Worm (Caenorhabditis elegans): ENCODE measurements around the gene rbmx-2.
A peak's percentile ranks its signal among the peaks of the same experiment; 100 is the strongest.

rbmx-2 gene

ce11 chrII:6244171-6244570, 47.4 kb upstream of the rbmx-2 start, which contains the start of gene tat-4:
Gene tat-4 (minus strand): TSS chrII:6244287.
- no peak for TF ChIP-seq C08G9.2 (tag; optimal IDR thresholded peaks at IDR 0.05)
- TF ChIP-seq ceh-2 (tag; optimal IDR thresholded peaks at IDR 0.05): no peak
- TF ChIP-seq unc-86 (tag; optimal IDR thresholded peaks at IDR 0.05): no peak
- TF ChIP-seq pax-1 (tag; optimal IDR thresholded peaks at IDR 0.05): no peak
- TF ChIP-seq madf-2 (tag; optimal IDR thresholded peaks at IDR 0.05): no peak
- no peak for TF ChIP-seq syd-9 (tag; optimal IDR thresholded peaks at IDR 0.05)
- TF ChIP-seq lin-11 (tag; optimal IDR thresholded peaks at IDR 0.05): no peak
- no peak for TF ChIP-seq dmd-4 (tag; optimal IDR thresholded peaks at IDR 0.05; ENCODE audit: borderline replicate concordance)
- TF ChIP-seq Y22D7AL.16 (tag; optimal IDR thresholded peaks at IDR 0.05): no peak
- TF ChIP-seq hlh-8 (tag; optimal IDR thresholded peaks at IDR 0.05): no peak
- TF ChIP-seq fax-1 (tag; optimal IDR thresholded peaks at IDR 0.05): no peak
- no peak for TF ChIP-seq hlh-13 (GFP tag; optimal IDR thresholded peaks at IDR 0.05)

- TF ChIP-seq che-1 (tag; optimal IDR thresholded peaks at IDR 0.05) (no peak), ztf-16 (tag; optimal IDR thresholded peaks at IDR 0.05) (no peak), ceh-22 (tag; optimal IDR thresholded peaks at IDR 0.05) (no peak), K09A11.1 (tag; optimal IDR thresholded peaks at IDR 0.05; ENCODE audit: insufficient read depth) (no peak), ceh-30 (tag; optimal IDR thresholded peaks at IDR 0.05) (no peak), nhr-232 (tag; optimal IDR thresholded peaks at IDR 0.05) (no peak), madf-2 (tag; optimal IDR thresholded peaks at IDR 0.05) (no peak), ceh-45 (GFP tag; IDR thresholded peaks at IDR 0.05) (no peak)
Measured at ce11 chrII:6241758-6242157, 45.0 kb upstream of the rbmx-2 start, which contains the start of gene T24H7.8. Gene T24H7.8 (plus strand): TSS chrII:6242058.

ce11 chrII:6236093-6236945, 39.6 kb upstream of the rbmx-2 start:
- TF ChIP-seq odd-2 (tag; optimal IDR thresholded peaks at IDR 0.05): no peak
- peak; percentile 33 for TF ChIP-seq tbx-2 (tag; optimal IDR thresholded peaks at IDR 0.05)
- peak; percentile 45 for TF ChIP-seq hlh-30 (tag; optimal IDR thresholded peaks at IDR 0.05; ENCODE audit: insufficient read depth)
- TF ChIP-seq ttx-3 (tag; optimal IDR thresholded peaks at IDR 0.05): no peak
- no peak for TF ChIP-seq rnt-1 (tag; optimal IDR thresholded peaks at IDR 0.05)
- TF ChIP-seq tbx-7 (tag; optimal IDR thresholded peaks at IDR 0.05): no peak
- TF ChIP-seq nhr-11 (tag; optimal IDR thresholded peaks at IDR 0.05): no peak
- no peak for TF ChIP-seq hlh-6 (tag; optimal IDR thresholded peaks at IDR 0.05)
- no peak for TF ChIP-seq nfya-1 (tag; optimal IDR thresholded peaks at IDR 0.05)
- TF ChIP-seq ceh-14 (tag; optimal IDR thresholded peaks at IDR 0.05): no peak
- TF ChIP-seq ceh-18 (tag; optimal IDR thresholded peaks at IDR 0.05): peak; percentile 62
- no peak for TF ChIP-seq ceh-24 (tag; optimal IDR thresholded peaks at IDR 0.05)
- no peak for TF ChIP-seq ceh-6 (GFP tag; optimal IDR thresholded peaks at IDR 0.05)
- peak; percentile 11 for TF ChIP-seq ceh-34 (tag; optimal IDR thresholded peaks at IDR 0.05)
- no peak for TF ChIP-seq K09A11.1 (tag; optimal IDR thresholded peaks at IDR 0.05; ENCODE audit: insufficient read depth)
- no peak for TF ChIP-seq fkh-10 (GFP tag; optimal IDR thresholded peaks at IDR 0.05)
- TF ChIP-seq fax-1 (tag; optimal IDR thresholded peaks at IDR 0.05): no peak
- TF ChIP-seq hlh-15 (tag; optimal IDR thresholded peaks at IDR 0.05): no peak
- TF ChIP-seq pax-1 (tag; optimal IDR thresholded peaks at IDR 0.05): no peak
- no peak for TF ChIP-seq dmd-4 (tag; optimal IDR thresholded peaks at IDR 0.05; ENCODE audit: borderline replicate concordance)

ce11 chrII:6235432-6236092, 38.8 kb upstream of the rbmx-2 start, which contains the start of gene T24H7.9:
Gene T24H7.9 (minus strand): TSS chrII:6235505.
- TF ChIP-seq ceh-45 (GFP tag; IDR thresholded peaks at IDR 0.05): no peak
- TF ChIP-seq F13H6.1 (tag; optimal IDR thresholded peaks at IDR 0.05): no peak
- no peak for TF ChIP-seq ceh-48 (tag; optimal IDR thresholded peaks at IDR 0.05)
- no peak for TF ChIP-seq unc-42 (tag; optimal IDR thresholded peaks at IDR 0.05)
- TF ChIP-seq sdc-2 (tag; optimal IDR thresholded peaks at IDR 0.05): no peak
- no peak for TF ChIP-seq dve-1 (tag; optimal IDR thresholded peaks at IDR 0.05)
- TF ChIP-seq npax-4 (tag; optimal IDR thresholded peaks at IDR 0.05): no peak
- no peak for TF ChIP-seq sox-4 (tag; optimal IDR thresholded peaks at IDR 0.05)
- no peak for TF ChIP-seq pat-9 (tag; optimal IDR thresholded peaks at IDR 0.05)
- no peak for TF ChIP-seq lim-6 (tag; optimal IDR thresholded peaks at IDR 0.05)
- no peak for TF ChIP-seq lin-11 (tag; optimal IDR thresholded peaks at IDR 0.05)
- TF ChIP-seq ceh-19 (GFP tag; optimal IDR thresholded peaks at IDR 0.05): no peak
- no peak for TF ChIP-seq tbx-7 (tag; optimal IDR thresholded peaks at IDR 0.05)
- TF ChIP-seq ceh-22 (tag; optimal IDR thresholded peaks at IDR 0.05): no peak
- no peak for TF ChIP-seq ztf-16 (tag; optimal IDR thresholded peaks at IDR 0.05)

Data from whole organism, late embryonic.